Fruit fly (Drosophila melanogaster) whole organism, wandering third instar larva: ENCODE measurements around the gene CG1213.

ENCODE experiments used
- Abd-B ChIP-seq: fragments of >200 bp; optimal IDR thresholded peaks from 2 replicates; lab custom pipeline; 2017; ENCODE audit warnings: missing biosample characterization, missing genetic modification characterization
- CG32264 ChIP-seq: fragments of 200-800 bp; sonication (Bioruptor generic); optimal IDR thresholded peaks from 2 replicates; lab custom pipeline; 2016; ENCODE audit warnings: missing biosample characterization, missing genetic modification characterization
- CG9705 ChIP-seq: fragments of 200-800 bp; sonication (Bioruptor generic); optimal IDR thresholded peaks from 2 replicates; lab custom pipeline; 2018; ENCODE audit warnings: missing biosample characterization, mild to moderate bottlenecking, missing genetic modification characterization
- CrebA ChIP-seq: fragments of 200-800 bp; sonication (Bioruptor generic); optimal IDR thresholded peaks from 2 replicates; lab custom pipeline; 2016; ENCODE audit warnings: missing biosample characterization, mild to moderate bottlenecking, missing genetic modification characterization, borderline replicate concordance
- Dif ChIP-seq: fragments of 200-275, 200-300 bp; sonication (Bioruptor generic); optimal IDR thresholded peaks from 2 replicates; lab custom pipeline; 2018; ENCODE audit warnings: missing biosample characterization, missing genetic modification characterization; ENCODE audit not compliant: partially characterized antibody
- GATAd ChIP-seq: sonication (Bioruptor generic); optimal IDR thresholded peaks from 2 replicates; lab custom pipeline; 2016; ENCODE audit warnings: missing biosample characterization, missing genetic modification characterization
- HLH106 ChIP-seq: fragments of 200-800 bp; optimal IDR thresholded peaks from 3 replicates; lab custom pipeline; 2019; ENCODE audit warnings: missing biosample characterization, mild to moderate bottlenecking, missing genetic modification characterization, moderate library complexity
- Hnf4 ChIP-seq: fragments of 200-800 bp; sonication (Bioruptor generic); optimal IDR thresholded peaks from 2 replicates; lab custom pipeline; 2016; ENCODE audit warnings: missing biosample characterization, mild to moderate bottlenecking, missing genetic modification characterization
- Hr78 ChIP-seq: fragments of >200 bp; optimal IDR thresholded peaks from 2 replicates; lab custom pipeline; 2017; ENCODE audit warnings: missing biosample characterization, missing genetic modification characterization
- Hr83 ChIP-seq: fragments of 200-300 bp; sonication (Bioruptor generic); optimal IDR thresholded peaks from 2 replicates; lab custom pipeline; 2016; ENCODE audit warnings: missing biosample characterization, mild to moderate bottlenecking, missing genetic modification characterization, moderate library complexity; ENCODE audit not compliant: poor library complexity, severe bottlenecking
- Jra ChIP-seq: sonication (Bioruptor generic); optimal IDR thresholded peaks from 2 replicates; lab custom pipeline; 2016; ENCODE audit warnings: missing biosample characterization, missing genetic modification characterization
- Mio ChIP-seq: sonication (Bioruptor generic); optimal IDR thresholded peaks from 2 replicates; lab custom pipeline; 2016; ENCODE audit warnings: missing biosample characterization, missing genetic modification characterization
- Myc ChIP-seq: fragments of >200 bp; optimal IDR thresholded peaks from 2 replicates; lab custom pipeline; 2017
- N ChIP-seq: fragments of >200 bp; optimal IDR thresholded peaks from 2 replicates; lab custom pipeline; 2018; ENCODE audit warnings: missing biosample characterization, missing external identifiers, missing genetic modification characterization
- OdsH ChIP-seq: fragments of 200-800 bp; sonication (Bioruptor generic); optimal IDR thresholded peaks from 2 replicates; lab custom pipeline; 2016; ENCODE audit warnings: missing biosample characterization, mild to moderate bottlenecking, missing genetic modification characterization
- Rel ChIP-seq, 2 experiments: fragments of 200-800 bp; sonication (Bioruptor generic) in 1 of 2; optimal IDR thresholded peaks; 2 replicates in 1 of 2; 3 replicates in 1 of 2; lab custom pipeline; 2016 to 2019; ENCODE audit warnings: mild to moderate bottlenecking in 2 of 2, missing biosample characterization in 2 of 2, missing genetic modification characterization in 2 of 2, moderate library complexity in 1 of 2
- Sp1 ChIP-seq: fragments of 200-800 bp; sonication (Bioruptor generic); optimal IDR thresholded peaks from 3 replicates; lab custom pipeline; 2019; ENCODE audit warnings: missing biosample characterization, mild to moderate bottlenecking, missing genetic modification characterization, moderate library complexity
- Vsx2 ChIP-seq: fragments of 200-300, 225-300 bp; sonication (Bioruptor generic); optimal IDR thresholded peaks from 2 replicates; lab custom pipeline; 2018; ENCODE audit warnings: missing biosample characterization, missing genetic modification characterization; ENCODE audit not compliant: partially characterized antibody
- br ChIP-seq: fragments of 200-800 bp; sonication (Bioruptor generic); optimal IDR thresholded peaks from 2 replicates; lab custom pipeline; 2016; ENCODE audit warnings: missing biosample characterization, missing genetic modification characterization
- brk ChIP-seq: fragments of 200-800 bp; sonication (Bioruptor generic); optimal IDR thresholded peaks from 2 replicates; lab custom pipeline; 2016; ENCODE audit warnings: missing biosample characterization, mild to moderate bottlenecking, missing genetic modification characterization
- dl ChIP-seq, 2 experiments: fragments of 175-275, 200-275 bp in 1 of 2; fragments of 200-275 bp in 1 of 2; sonication (Bioruptor generic); optimal IDR thresholded peaks; lab custom pipeline; 2018; ENCODE audit warnings: mild to moderate bottlenecking in 2 of 2, missing biosample characterization in 2 of 2, missing genetic modification characterization in 2 of 2, moderate library complexity in 2 of 2; ENCODE audit not compliant: partially characterized antibody in 2 of 2, insufficient read depth in 1 of 2
- dmrt93B ChIP-seq: fragments of 200-800 bp; sonication (Bioruptor generic); optimal IDR thresholded peaks from 2 replicates; lab custom pipeline; 2018; ENCODE audit warnings: missing biosample characterization, mild to moderate bottlenecking, missing genetic modification characterization
- dsf ChIP-seq: sonication (Bioruptor generic); optimal IDR thresholded peaks from 2 replicates; lab custom pipeline; 2016; ENCODE audit warnings: missing biosample characterization, missing genetic modification characterization, borderline replicate concordance
- ey ChIP-seq: fragments of 200-800 bp; sonication (Bioruptor generic); optimal IDR thresholded peaks from 2 replicates; lab custom pipeline; 2016; ENCODE audit warnings: missing biosample characterization, missing genetic modification characterization
- foxo ChIP-seq, 2 experiments: fragments of 200-800 bp; sonication (Bioruptor generic); optimal IDR thresholded peaks; 2 replicates in 1 of 2; 3 replicates in 1 of 2; lab custom pipeline; 2016 to 2017; ENCODE audit warnings: missing biosample characterization in 2 of 2, missing genetic modification characterization in 2 of 2
- fru ChIP-seq: fragments of 200-800 bp; sonication (Bioruptor generic); optimal IDR thresholded peaks from 3 replicates; lab custom pipeline; 2016; ENCODE audit warnings: missing biosample characterization, mild to moderate bottlenecking, missing genetic modification characterization
- h ChIP-seq: fragments of 200-800 bp; sonication (Bioruptor generic); optimal IDR thresholded peaks from 3 replicates; lab custom pipeline; 2016; ENCODE audit warnings: missing biosample characterization, mild to moderate bottlenecking, missing genetic modification characterization
- jim ChIP-seq: fragments of 175-275, 200-325 bp; sonication (Bioruptor generic); optimal IDR thresholded peaks from 2 replicates; lab custom pipeline; 2016; ENCODE audit warnings: missing biosample characterization, mild to moderate bottlenecking, missing genetic modification characterization
- lola ChIP-seq: fragments of >200 bp; optimal IDR thresholded peaks from 2 replicates; lab custom pipeline; 2017; ENCODE audit warnings: missing biosample characterization, missing genetic modification characterization
- pan ChIP-seq: fragments of >200 bp; optimal IDR thresholded peaks from 2 replicates; lab custom pipeline; 2017
- psq ChIP-seq: fragments of 200-800 bp; sonication (Bioruptor generic); optimal IDR thresholded peaks from 3 replicates; lab custom pipeline; 2017; ENCODE audit warnings: missing biosample characterization, mild to moderate bottlenecking, missing genetic modification characterization, moderate library complexity
- rgr ChIP-seq: fragments of 200-800 bp; sonication (Bioruptor generic); optimal IDR thresholded peaks from 3 replicates; lab custom pipeline; 2016; ENCODE audit warnings: missing biosample characterization, mild to moderate bottlenecking, missing genetic modification characterization
- sage ChIP-seq: fragments of 200-800 bp; sonication (Bioruptor generic); optimal IDR thresholded peaks from 2 replicates; lab custom pipeline; 2016; ENCODE audit warnings: missing biosample characterization, mild to moderate bottlenecking, missing genetic modification characterization
- sv ChIP-seq: fragments of 200-800 bp; sonication (Bioruptor generic); optimal IDR thresholded peaks from 3 replicates; lab custom pipeline; 2016; ENCODE audit warnings: missing biosample characterization, missing genetic modification characterization
- tai ChIP-seq: sonication (Bioruptor generic); optimal IDR thresholded peaks from 2 replicates; lab custom pipeline; 2016; ENCODE audit warnings: missing biosample characterization, missing genetic modification characterization
- usp ChIP-seq: fragments of >200 bp; optimal IDR thresholded peaks from 2 replicates; lab custom pipeline; 2017; ENCODE audit warnings: missing biosample characterization, missing genetic modification characterization
- woc ChIP-seq: sonication (Bioruptor generic); optimal IDR thresholded peaks from 2 replicates; lab custom pipeline; 2016; ENCODE audit warnings: missing biosample characterization, mild to moderate bottlenecking, missing genetic modification characterization

Gene CG1213

DNA sequence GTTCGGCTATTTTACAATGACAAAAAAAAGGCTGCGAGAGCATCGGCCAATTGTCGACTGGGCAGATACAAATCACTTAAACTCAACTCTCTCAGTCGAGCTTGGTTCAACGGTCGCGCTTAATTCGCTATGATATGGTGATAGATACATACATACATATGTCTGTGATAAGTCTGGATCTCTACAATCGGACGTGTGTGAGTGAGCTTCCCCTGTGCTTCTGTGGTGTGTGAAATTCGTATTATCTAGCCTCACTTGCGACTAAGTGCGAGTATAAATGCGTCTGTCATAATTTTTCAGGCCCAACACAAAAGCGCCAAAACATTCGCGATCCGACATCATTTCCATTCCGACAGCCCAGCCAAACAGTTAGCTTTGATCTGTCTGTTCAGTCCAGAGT lies at the start of gene CG1213:
TSS of gene CG1213 (plus strand) at position 301 of the 400 bp plus-strand sequence.
- TF ChIP-seq Sp1 (GFP tag; lab: Kevin White, UChicago) (no peak), HLH106 (tag; lab: Kevin White, UChicago) (no peak), sage (GFP tag; lab: Kevin White, UChicago) (no peak), sv (GFP tag; lab: Kevin White, UChicago) (no peak), foxo (GFP tag; optimal IDR thresholded peaks at IDR 0.05; lab: Kevin White, UChicago) (no peak), Vsx2 (GFP tag; lab: Kevin White, UChicago) (no peak), brk (GFP tag; lab: Kevin White, UChicago) (no peak), usp (GFP tag; lab: Kevin White, UChicago) (no peak), dl (GFP tag; optimal IDR thresholded peaks at IDR 0.05; lab: Kevin White, UChicago; ENCODE audit: insufficient read depth in 1 of 2, partially characterized antibody in 2 of 2) (no peak), tai (GFP tag; lab: Kevin White, UChicago) (no peak), fru (GFP tag; lab: Kevin White, UChicago) (no peak), br (GFP tag; lab: Kevin White, UChicago) (no peak), psq (GFP tag; lab: Kevin White, UChicago) (no peak), pan (lab: Kevin White, UChicago) (no peak), Myc (lab: Kevin White, UChicago) (no peak), Dif (GFP tag; lab: Kevin White, UChicago) (no peak), CrebA (no peak), ey (GFP tag; lab: Kevin White, UChicago) (no peak), GATAd (GFP tag; lab: Kevin White, UChicago) (no peak)

- TF ChIP-seq dmrt93B (peak; percentile 98), HLH106 (tag; lab: Kevin White, UChicago) (peak; percentile 99), Hnf4 (GFP tag; lab: Kevin White, UChicago) (peak; percentile 99), jim (peak; percentile 63), N (GFP tag; lab: Kevin White, UChicago) (no peak), Rel (GFP tag; optimal IDR thresholded peaks at IDR 0.05; lab: Kevin White, UChicago) (peak; percentile 94), Rel (tag; optimal IDR thresholded peaks at IDR 0.05; lab: Kevin White, UChicago) (peak; percentile 92), Abd-B (GFP tag; lab: Kevin White, UChicago) (no peak), foxo (GFP tag; optimal IDR thresholded peaks at IDR 0.05; lab: Kevin White, UChicago) (peak; percentile 96 to 99), Hr78 (GFP tag; lab: Kevin White, UChicago) (no peak), CG32264 (peak; percentile 98), OdsH (GFP tag; lab: Kevin White, UChicago) (peak; percentile 99), h (GFP tag; lab: Kevin White, UChicago) (peak; percentile 99), pan (lab: Kevin White, UChicago) (no peak), brk (GFP tag; lab: Kevin White, UChicago) (no peak), sage (GFP tag; lab: Kevin White, UChicago) (peak; percentile 97), woc (peak; percentile 98), ey (GFP tag; lab: Kevin White, UChicago) (peak; percentile 99), dsf (peak; percentile 95), Vsx2 (GFP tag; lab: Kevin White, UChicago) (no peak), rgr (GFP tag; lab: Kevin White, UChicago) (peak; percentile 100), CG9705 (GFP tag; lab: Kevin White, UChicago) (peak; percentile 98), lola (GFP tag; lab: Kevin White, UChicago) (no peak), Sp1 (GFP tag; lab: Kevin White, UChicago) (peak; percentile 99), br (GFP tag; lab: Kevin White, UChicago) (peak; percentile 99), sv (GFP tag; lab: Kevin White, UChicago) (peak; percentile 98), tai (GFP tag; lab: Kevin White, UChicago) (no peak), Hr83 (GFP tag; lab: Kevin White, UChicago) (peak; percentile 86), Myc (lab: Kevin White, UChicago) (peak; percentile 21), CrebA (no peak), GATAd (GFP tag; lab: Kevin White, UChicago) (peak; percentile 96), usp (GFP tag; lab: Kevin White, UChicago) (no peak), psq (GFP tag; lab: Kevin White, UChicago) (peak; percentile 98), Dif (GFP tag; lab: Kevin White, UChicago) (no peak), dl (GFP tag; optimal IDR thresholded peaks at IDR 0.05; lab: Kevin White, UChicago; ENCODE audit: insufficient read depth in 1 of 2, partially characterized antibody in 2 of 2) (no peak), Mio (peak; percentile 92), Jra (GFP tag; lab: Kevin White, UChicago) (peak; percentile 98), fru (GFP tag; lab: Kevin White, UChicago) (peak; percentile 99)
Measured at dm6 chr3R:5791497-5791896, 49.5 kb upstream of the CG1213 start, which contains the start of gene Hpf1. Hpf1 (plus strand) TSS chr3R:5791879.
